Worm (Caenorhabditis elegans) whole organism, L2 larva: ENCODE results near the gene F36A4.2.

Source experiments
- F13H6.1 ChIP-seq: sonication (generic microtip); optimal IDR thresholded peaks from 2 replicates; lab custom pipeline; 2016; ENCODE audit warnings: missing genetic modification characterization, missing compliant biosample characterization
- R02D3.7 ChIP-seq: fragments of 150-350 bp; optimal IDR thresholded peaks from 2 replicates; lab custom pipeline; 2014; ENCODE audit warnings: missing biosample characterization, missing genetic modification characterization
- Y55F3AM.14 ChIP-seq: fragments of 200-800 bp; sonication (Bioruptor generic); optimal IDR thresholded peaks from 2 replicates; lab custom pipeline; 2018; ENCODE audit warnings: mild to moderate bottlenecking, missing genetic modification characterization, missing compliant biosample characterization
- ZK546.5 ChIP-seq: sonication (generic microtip); optimal IDR thresholded peaks from 2 replicates; lab custom pipeline; 2017; ENCODE audit warnings: missing biosample characterization, missing genetic modification characterization
- alr-1 ChIP-seq: fragments of 150-350 bp; optimal IDR thresholded peaks from 2 replicates; lab custom pipeline; 2014; ENCODE audit warnings: missing biosample characterization, missing genetic modification characterization
- aly-2 ChIP-seq: fragments of 150-350 bp; optimal IDR thresholded peaks from 2 replicates; lab custom pipeline; 2014; ENCODE audit warnings: missing biosample characterization, missing genetic modification characterization
- ama-1 ChIP-seq: fragments of 150-350 bp; optimal IDR thresholded peaks from 2 replicates; lab custom pipeline; 2018; ENCODE audit warnings: inconsistent platforms
- blmp-1 ChIP-seq: sonication (generic microtip); optimal IDR thresholded peaks from 2 replicates; lab custom pipeline; 2017; ENCODE audit warnings: missing genetic modification characterization, mild to moderate bottlenecking, missing compliant biosample characterization, antibody characterized with exemption, moderate library complexity; ENCODE audit not compliant: insufficient read depth
- ceh-16 ChIP-seq: fragments of 150-350 bp; optimal IDR thresholded peaks from 2 replicates; lab custom pipeline; 2014; ENCODE audit warnings: missing biosample characterization, missing genetic modification characterization
- ceh-82 ChIP-seq: fragments of 150-350 bp; optimal IDR thresholded peaks from 2 replicates; lab custom pipeline; 2014; ENCODE audit warnings: missing biosample characterization, missing genetic modification characterization
- crh-2 ChIP-seq: sonication (generic microtip); optimal IDR thresholded peaks from 2 replicates; lab custom pipeline; 2017; ENCODE audit warnings: missing biosample characterization, missing genetic modification characterization
- dmd-4 ChIP-seq: sonication (generic microtip); optimal IDR thresholded peaks from 2 replicates; lab custom pipeline; 2017; ENCODE audit warnings: missing biosample characterization, missing genetic modification characterization
- egl-27 ChIP-seq: sonication (generic microtip); optimal IDR thresholded peaks from 3 replicates; lab custom pipeline; 2017; ENCODE audit warnings: missing biosample characterization, missing genetic modification reagents, missing genetic modification characterization
- elt-1 ChIP-seq: fragments of 150-350 bp; optimal IDR thresholded peaks from 2 replicates; lab custom pipeline; 2014; ENCODE audit warnings: missing biosample characterization, missing genetic modification characterization
- fos-1 ChIP-seq: fragments of 150-350 bp; optimal IDR thresholded peaks from 2 replicates; lab custom pipeline; 2014; ENCODE audit warnings: missing biosample characterization, missing genetic modification characterization
- gmeb-1 ChIP-seq: fragments of 150-350 bp; optimal IDR thresholded peaks from 2 replicates; lab custom pipeline; 2014; ENCODE audit warnings: missing biosample characterization, missing genetic modification characterization
- lin-11 ChIP-seq: fragments of 150-350 bp; sonication (generic microtip); optimal IDR thresholded peaks from 2 replicates; lab custom pipeline; 2014; ENCODE audit warnings: missing biosample characterization, missing genetic modification characterization, inconsistent platforms, mixed read lengths
- lin-13 ChIP-seq: fragments of 150-350 bp; optimal IDR thresholded peaks from 2 replicates; lab custom pipeline; 2014; ENCODE audit warnings: missing biosample characterization, missing genetic modification reagents, missing genetic modification characterization
- lin-39 ChIP-seq: fragments of 150-350 bp; optimal IDR thresholded peaks from 2 replicates; lab custom pipeline; 2014; ENCODE audit warnings: missing biosample characterization, missing genetic modification reagents, missing genetic modification characterization
- lsy-2 ChIP-seq, 2 experiments: fragments of 150-350 bp in 1 of 2; sonication (generic microtip) in 1 of 2; optimal IDR thresholded peaks; 2 replicates each; lab custom pipeline; 2014 to 2017; ENCODE audit warnings: missing biosample characterization in 2 of 2, missing genetic modification characterization in 2 of 2
- mab-5 ChIP-seq: fragments of 150-350 bp; optimal IDR thresholded peaks from 2 replicates; lab custom pipeline; 2014; ENCODE audit warnings: missing biosample characterization, missing genetic modification characterization
- mbf-1 ChIP-seq: sonication (generic microtip); optimal IDR thresholded peaks from 2 replicates; lab custom pipeline; 2017; ENCODE audit warnings: missing biosample characterization, missing genetic modification characterization
- mdl-1 ChIP-seq, 2 experiments: fragments of 150-350 bp in 1 of 2; sonication (generic microtip) in 1 of 2; optimal IDR thresholded peaks; 2 replicates each; lab custom pipeline; 2017; ENCODE audit warnings: missing biosample characterization in 2 of 2, missing genetic modification characterization in 2 of 2
- nhr-10 ChIP-seq: sonication (generic microtip); optimal IDR thresholded peaks from 2 replicates; lab custom pipeline; 2017; ENCODE audit warnings: missing biosample characterization, missing genetic modification characterization
- nhr-11 ChIP-seq: fragments of 150-350 bp; optimal IDR thresholded peaks from 2 replicates; lab custom pipeline; 2014; ENCODE audit warnings: missing biosample characterization, missing genetic modification characterization
- nhr-129 ChIP-seq: fragments of 150-350 bp; optimal IDR thresholded peaks from 2 replicates; lab custom pipeline; 2014; ENCODE audit warnings: missing biosample characterization, missing genetic modification characterization
- nhr-21 ChIP-seq: fragments of 150-350 bp; optimal IDR thresholded peaks from 2 replicates; lab custom pipeline; 2014; ENCODE audit warnings: missing biosample characterization, missing genetic modification characterization
- nhr-23 ChIP-seq: fragments of 150-350 bp; optimal IDR thresholded peaks from 2 replicates; lab custom pipeline; 2014; ENCODE audit warnings: missing biosample characterization, missing genetic modification reagents, missing genetic modification characterization
- nhr-237 ChIP-seq: fragments of 150-350 bp; optimal IDR thresholded peaks from 2 replicates; lab custom pipeline; 2014; ENCODE audit warnings: missing biosample characterization, missing genetic modification characterization
- nhr-25 ChIP-seq: fragments of 150-350 bp; sonication (generic microtip); optimal IDR thresholded peaks from 3 replicates; lab custom pipeline; 2014; ENCODE audit warnings: missing biosample characterization, missing genetic modification characterization
- nhr-6 ChIP-seq: fragments of 150-350 bp; optimal IDR thresholded peaks from 2 replicates; lab custom pipeline; 2014; ENCODE audit warnings: missing biosample characterization, missing genetic modification characterization
- nhr-77 ChIP-seq: fragments of 150-350 bp; optimal IDR thresholded peaks from 2 replicates; lab custom pipeline; 2014; ENCODE audit warnings: missing biosample characterization, missing genetic modification characterization
- peb-1 ChIP-seq: fragments of 150-350 bp; optimal IDR thresholded peaks from 2 replicates; lab custom pipeline; 2014; ENCODE audit warnings: missing biosample characterization, missing genetic modification characterization
- sem-4 ChIP-seq: fragments of 150-350 bp; optimal IDR thresholded peaks from 2 replicates; lab custom pipeline; 2014; ENCODE audit warnings: missing biosample characterization, missing genetic modification reagents, missing genetic modification characterization
- skn-1 ChIP-seq: sonication (generic microtip); optimal IDR thresholded peaks from 2 replicates; lab custom pipeline; 2017; ENCODE audit warnings: missing biosample characterization, missing genetic modification characterization
- sma-3 ChIP-seq: sonication (generic microtip); optimal IDR thresholded peaks from 2 replicates; lab custom pipeline; 2016; ENCODE audit warnings: missing genetic modification reagents, missing genetic modification characterization, missing compliant biosample characterization
- snpc-4 ChIP-seq: fragments of 150-350 bp; optimal IDR thresholded peaks from 2 replicates; lab custom pipeline; 2014; ENCODE audit warnings: missing biosample characterization, missing genetic modification characterization
- unc-39 ChIP-seq: fragments of 150-350 bp; optimal IDR thresholded peaks from 2 replicates; lab custom pipeline; 2014; ENCODE audit warnings: missing biosample characterization, missing genetic modification characterization
- unc-55 ChIP-seq: fragments of 150-350 bp; sonication (generic microtip); optimal IDR thresholded peaks from 3 replicates; lab custom pipeline; 2014; ENCODE audit warnings: missing biosample characterization, missing genetic modification reagents, missing genetic modification characterization
- zag-1 ChIP-seq: fragments of 150-350 bp; optimal IDR thresholded peaks from 2 replicates; lab custom pipeline; 2014; ENCODE audit warnings: missing biosample characterization, missing genetic modification characterization
- ztf-1 ChIP-seq: fragments of 200-800 bp; sonication (Bioruptor generic); conservative IDR thresholded peaks from 2 replicates; pipeline ENCODE4 v1.3.6; 2022; ENCODE audit warnings: missing genetic modification characterization, missing compliant biosample characterization
- ztf-4 ChIP-seq: fragments of 150-350 bp; optimal IDR thresholded peaks from 2 replicates; lab custom pipeline; 2014; ENCODE audit warnings: missing biosample characterization, missing genetic modification characterization

Gene F36A4.2

DNA sequence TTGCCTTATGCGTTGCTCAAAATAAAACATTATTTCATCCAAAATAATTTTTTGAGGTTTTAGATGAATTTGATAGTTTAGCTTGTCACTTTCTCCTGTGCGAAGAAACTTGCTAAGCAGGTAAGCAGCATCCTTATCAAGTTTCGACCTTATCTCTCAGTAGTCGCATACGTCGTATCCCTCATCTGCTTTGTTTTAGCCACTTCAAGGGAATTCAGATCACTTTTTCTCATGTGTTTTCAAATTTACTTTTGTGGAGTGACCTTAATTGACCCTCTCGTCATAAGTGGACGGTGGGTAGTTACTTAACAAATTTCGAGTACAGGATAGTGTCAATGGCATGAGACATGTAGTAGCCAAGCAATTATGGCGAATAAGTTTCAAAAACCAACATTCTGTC is 34.4 kb upstream of the F36A4.2 start:
- TF ChIP-seq sma-3 (GFP tag; lab: Kevin White, UChicago) (no peak), nhr-11 (tag; lab: Kevin White, UChicago) (peak; percentile 24), ama-1 (lab: Kevin White, UChicago) (peak; percentile 8), nhr-21 (peak; percentile 47), nhr-25 (tag; lab: Kevin White, UChicago) (peak; percentile 22)

DNA sequence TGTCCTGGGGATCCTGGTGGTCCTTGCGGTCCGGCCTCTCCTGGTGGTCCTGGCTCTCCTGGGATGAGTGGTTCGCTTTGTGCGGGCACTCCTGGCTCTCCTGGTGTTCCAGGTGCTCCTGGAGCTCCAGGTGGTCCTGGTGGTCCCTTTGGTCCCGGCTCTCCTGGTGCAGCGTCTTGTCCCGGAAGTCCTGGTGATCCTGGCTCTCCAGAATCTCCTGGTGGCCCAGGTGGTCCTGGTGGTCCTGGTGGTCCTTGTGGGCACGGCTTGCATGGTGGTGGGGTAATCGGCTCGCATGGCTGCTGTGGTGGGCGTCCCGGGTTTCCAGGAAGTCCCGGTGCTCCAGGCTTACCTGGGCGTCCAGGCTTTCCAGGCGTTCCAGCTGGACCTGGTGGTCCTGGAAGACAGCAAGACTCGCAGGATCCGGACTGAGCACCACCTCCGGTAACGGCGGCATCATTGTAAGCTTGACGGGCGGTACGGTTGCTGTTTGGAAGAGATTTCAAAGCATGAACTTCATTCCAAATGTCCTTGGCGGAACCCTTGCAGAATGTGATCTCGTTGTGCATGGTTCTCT is 27.1 kb upstream of the F36A4.2 start:
- TF ChIP-seq nhr-11 (tag; lab: Kevin White, UChicago) (no peak), snpc-4 (tag; lab: Kevin White, UChicago) (no peak)

DNA sequence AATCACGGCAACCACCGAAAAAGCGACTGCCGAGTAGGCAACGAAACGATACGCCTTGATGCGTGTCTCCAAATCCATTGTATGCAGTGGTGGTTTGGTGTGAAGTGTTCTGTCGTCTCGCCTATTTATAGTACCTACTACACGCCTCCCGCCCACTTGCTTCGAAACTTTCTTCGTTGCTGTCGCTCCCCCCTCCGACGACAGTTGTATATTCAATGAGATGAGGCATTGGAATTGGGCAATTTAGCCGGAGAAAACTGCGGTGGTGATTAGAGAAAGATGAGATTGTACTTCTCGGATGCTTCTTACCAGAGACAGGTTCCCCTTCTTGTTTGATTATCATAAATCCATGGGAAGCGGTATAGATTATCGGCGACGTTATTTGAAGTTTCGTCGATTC is 26.5 kb upstream of the F36A4.2 start, which contains the start of gene col-34:
TSS of gene col-34 (minus strand) at position 101 of the 400 bp plus-strand sequence.
- TF ChIP-seq nhr-11 (tag; lab: Kevin White, UChicago) (no peak), zag-1 (tag; lab: Kevin White, UChicago) (no peak), alr-1 (no peak), unc-55 (GFP tag; lab: Kevin White, UChicago) (no peak), R02D3.7 (tag; lab: Kevin White, UChicago) (no peak), nhr-129 (tag; lab: Kevin White, UChicago) (no peak)

DNA sequence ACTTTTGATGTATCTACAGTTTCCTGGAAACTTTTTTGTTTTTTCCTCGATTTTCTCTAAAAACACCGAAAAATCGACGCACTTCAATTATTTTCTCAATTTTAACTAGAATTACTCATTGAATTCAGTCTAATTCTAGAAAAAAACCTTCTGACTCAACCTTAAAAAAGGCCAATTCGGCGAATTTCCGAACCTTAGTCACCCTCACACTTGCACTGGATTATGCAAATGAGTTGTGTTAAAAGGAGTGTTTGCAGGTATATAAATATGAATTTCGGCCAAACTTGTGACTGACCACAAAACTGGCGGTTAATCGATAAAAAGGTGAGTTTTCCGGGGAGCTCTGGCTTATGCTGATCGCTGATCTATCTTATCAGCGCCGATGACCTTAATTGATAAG is 24.5 kb upstream of the F36A4.2 start, which contains the start of gene ttr-20:
TSS of gene ttr-20 (plus strand) at position 301 of the 400 bp plus-strand sequence.
- TF ChIP-seq crh-2 (tag; lab: Kevin White, UChicago) (no peak), ceh-16 (tag; lab: Kevin White, UChicago) (no peak), ZK546.5 (tag; lab: Kevin White, UChicago) (no peak), lin-11 (tag; lab: Kevin White, UChicago) (no peak), nhr-11 (tag; lab: Kevin White, UChicago) (no peak), nhr-21 (no peak), nhr-10 (no peak), unc-55 (GFP tag; lab: Kevin White, UChicago) (no peak), dmd-4 (tag; lab: Kevin White, UChicago) (no peak), skn-1 (tag; lab: Kevin White, UChicago) (no peak), blmp-1 (tag; lab: Kevin White, UChicago) (no peak), nhr-129 (tag; lab: Kevin White, UChicago) (no peak), ama-1 (lab: Kevin White, UChicago) (no peak), elt-1 (tag; lab: Kevin White, UChicago) (no peak), lsy-2 (tag; optimal IDR thresholded peaks at IDR 0.05; lab: Kevin White, UChicago) (no peak)
- TF ChIP-seq, all 48 proteins: peak for 0

DNA sequence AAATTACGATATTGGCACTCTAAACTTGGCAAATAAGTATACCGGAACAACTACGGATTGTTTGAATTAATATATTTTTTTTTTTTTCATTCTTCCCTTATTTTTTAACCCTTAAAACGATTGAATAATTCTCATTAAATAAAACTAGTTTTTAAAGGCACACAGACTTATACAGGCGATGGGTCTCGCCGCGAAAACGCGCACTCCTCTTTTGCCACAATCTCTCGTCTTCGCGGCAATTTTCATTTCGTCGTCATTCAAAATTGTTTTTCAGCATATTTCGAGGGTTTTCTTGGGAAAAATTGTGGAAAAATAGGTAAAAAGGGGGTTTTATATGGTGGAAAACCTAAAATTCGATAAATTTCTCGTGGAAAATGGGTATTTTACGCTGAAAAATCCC is 23.7 kb upstream of the F36A4.2 start:
- TF ChIP-seq mbf-1 (no peak), nhr-6 (tag; lab: Kevin White, UChicago) (no peak), nhr-77 (tag; lab: Kevin White, UChicago) (no peak), nhr-129 (tag; lab: Kevin White, UChicago) (no peak), snpc-4 (tag; lab: Kevin White, UChicago) (peak; percentile 42), ztf-4 (tag; lab: Kevin White, UChicago) (no peak), R02D3.7 (tag; lab: Kevin White, UChicago) (no peak), alr-1 (no peak), lin-13 (GFP tag; lab: Kevin White, UChicago) (peak; percentile 35), nhr-23 (tag; lab: Kevin White, UChicago) (no peak), fos-1 (tag; lab: Kevin White, UChicago) (no peak), ceh-82 (tag; lab: Kevin White, UChicago) (no peak), mdl-1 (tag; optimal IDR thresholded peaks at IDR 0.05; lab: Kevin White, UChicago) (no peak), sem-4 (tag; lab: Kevin White, UChicago) (no peak), lin-39 (no peak), nhr-237 (tag; lab: Kevin White, UChicago) (no peak), egl-27 (tag; lab: Kevin White, UChicago) (no peak), nhr-11 (tag; lab: Kevin White, UChicago) (no peak), nhr-10 (no peak), lsy-2 (tag; optimal IDR thresholded peaks at IDR 0.05; lab: Kevin White, UChicago) (peak; percentile 39 to 85), elt-1 (tag; lab: Kevin White, UChicago) (no peak), gmeb-1 (tag; lab: Kevin White, UChicago) (peak; percentile 65), blmp-1 (tag; lab: Kevin White, UChicago) (no peak), zag-1 (tag; lab: Kevin White, UChicago) (no peak), F13H6.1 (tag; lab: Kevin White, UChicago) (peak; percentile 20), unc-55 (GFP tag; lab: Kevin White, UChicago) (peak; percentile 78), peb-1 (tag; lab: Kevin White, UChicago) (no peak), ztf-1 (GFP tag; lab: Robert Waterston, UW) (no peak), dmd-4 (tag; lab: Kevin White, UChicago) (no peak), unc-39 (tag; lab: Kevin White, UChicago) (no peak), Y55F3AM.14 (GFP tag; lab: Kevin White, UChicago) (no peak), aly-2 (tag; lab: Kevin White, UChicago) (no peak), mab-5 (tag; lab: Kevin White, UChicago) (no peak)
